Fruit fly (Drosophila melanogaster): ENCODE data around the gene Atg3.

Atg3 gene

dm6 chr3L:18781653-18782629, 33.5 kb downstream of the Atg3 start (continued):
- TF ChIP-seq CG10147 (GFP tag; optimal IDR thresholded peaks at IDR 0.05) = peak; percentile 22
- no peak for TF ChIP-seq CG30431 (GFP tag; optimal IDR thresholded peaks at IDR 0.05)
- TF ChIP-seq CG8765 (GFP tag; IDR thresholded peaks at IDR 0.05) = no peak
- TF ChIP-seq da (GFP tag; optimal IDR thresholded peaks at IDR 0.05) = no peak
- TF ChIP-seq CG17802 (tag; optimal IDR thresholded peaks at IDR 0.05) = no peak
- TF ChIP-seq Scr (GFP tag; IDR thresholded peaks at IDR 0.05; ENCODE audit: partially characterized antibody) = no peak
- peak; percentile 26 for TF ChIP-seq CG12104 (GFP tag; optimal IDR thresholded peaks at IDR 0.05)
- TF ChIP-seq dan (GFP tag; IDR thresholded peaks at IDR 0.05) = no peak
- no peak for TF ChIP-seq fu2 (GFP tag; optimal IDR thresholded peaks at IDR 0.05)
- no peak for TF ChIP-seq pita (GFP tag; optimal IDR thresholded peaks at IDR 0.05)
- TF ChIP-seq CG7839 (tag; optimal IDR thresholded peaks at IDR 0.05) = peak; percentile 78
- TF ChIP-seq Lpt (GFP tag; optimal IDR thresholded peaks at IDR 0.05) = no peak
- TF ChIP-seq CG4730 (GFP tag; IDR thresholded peaks at IDR 0.05) = peak; percentile 15; the same call in 1 of the 2 replicates
- TF ChIP-seq Kr (GFP tag; optimal IDR thresholded peaks at IDR 0.05) = no peak
- no peak for TF ChIP-seq chn (GFP tag; optimal IDR thresholded peaks at IDR 0.05)
- no peak for TF ChIP-seq kni (GFP tag; optimal IDR thresholded peaks at IDR 0.05)
- peak; percentile 51 for TF ChIP-seq run (tag; optimal IDR thresholded peaks at IDR 0.05)
- TF ChIP-seq Ets97D (GFP tag; optimal IDR thresholded peaks at IDR 0.05) = no peak
- no peak for TF ChIP-seq Doc3 (GFP tag; IDR thresholded peaks at IDR 0.05; ENCODE audit: partially characterized antibody)
- no peak for TF ChIP-seq dm (GFP tag; optimal IDR thresholded peaks at IDR 0.05)
- TF ChIP-seq CG10462 (GFP tag; optimal IDR thresholded peaks at IDR 0.05) = no peak
- no peak for TF ChIP-seq sd (tag; optimal IDR thresholded peaks at IDR 0.05)
- TF ChIP-seq CG3407 (GFP tag; optimal IDR thresholded peaks at IDR 0.05) = no peak
- TF ChIP-seq corto (GFP tag; optimal IDR thresholded peaks at IDR 0.05) = no peak
- TF ChIP-seq CG4424 (GFP tag; optimal IDR thresholded peaks at IDR 0.05) = peak; percentile 46
- no peak for TF ChIP-seq ro (GFP tag; IDR thresholded peaks at IDR 0.05)
- no peak for TF ChIP-seq rib (GFP tag; IDR thresholded peaks at IDR 0.05)
- peak; percentile 87 for TF ChIP-seq Oli (tag; optimal IDR thresholded peaks at IDR 0.05)
- TF ChIP-seq Nf-YA (GFP tag; IDR thresholded peaks at IDR 0.05) = peak; percentile 53; the same call in 1 of the 2 replicates
- no peak for TF ChIP-seq CG8359 (GFP tag; optimal IDR thresholded peaks at IDR 0.05; ENCODE audit: borderline replicate concordance)
- peak; percentile 36; the same call in 1 of the 2 replicates for TF ChIP-seq H2.0 (GFP tag; IDR thresholded peaks at IDR 0.05)
- TF ChIP-seq CG9817 (tag; optimal IDR thresholded peaks at IDR 0.05) = peak; percentile 19
- TF ChIP-seq CG6854 (GFP tag; optimal IDR thresholded peaks at IDR 0.05) = peak; percentile 31
- TF ChIP-seq CG3065 (GFP tag; optimal IDR thresholded peaks at IDR 0.05) = no peak
- no peak for TF ChIP-seq vvl (GFP tag; IDR thresholded peaks at IDR 0.05)
- no peak for TF ChIP-seq inv (GFP tag; IDR thresholded peaks at IDR 0.05; ENCODE audit: partially characterized antibody)
- no peak for TF ChIP-seq zf30C (GFP tag; optimal IDR thresholded peaks at IDR 0.05)
- no peak for TF ChIP-seq emc (GFP tag; optimal IDR thresholded peaks at IDR 0.05)
- no peak for TF ChIP-seq aop (GFP tag; IDR thresholded peaks at IDR 0.05)
- TF ChIP-seq YL-1 (GFP tag; optimal IDR thresholded peaks at IDR 0.05) = no peak
- no peak for TF ChIP-seq bigmax (GFP tag; optimal IDR thresholded peaks at IDR 0.05)
- TF ChIP-seq caup (GFP tag; optimal IDR thresholded peaks at IDR 0.05; ENCODE audit: severe bottlenecking) = peak; percentile 24
- no peak for TF ChIP-seq CG31365 (tag; optimal IDR thresholded peaks at IDR 0.05)
- no peak for TF ChIP-seq scrt (GFP tag; optimal IDR thresholded peaks at IDR 0.05)
- peak; percentile 57 for TF ChIP-seq NfI (GFP tag; optimal IDR thresholded peaks at IDR 0.05)
- peak; percentile 73 for TF ChIP-seq CG30403 (GFP tag; optimal IDR thresholded peaks at IDR 0.05)
- TF ChIP-seq cwo (GFP tag; optimal IDR thresholded peaks at IDR 0.05) = no peak
- TF ChIP-seq bcd (GFP tag; optimal IDR thresholded peaks at IDR 0.05) = peak; percentile 40

All from whole organism, embryonic.